Fruit fly (Drosophila melanogaster) whole organism, embryonic: ENCODE measurements around the gene CG5793.

ENCODE experiments used
- Adf1 ChIP-seq: fragments of 200-800 bp; sonication (Bioruptor generic); IDR thresholded peaks from 2 replicates; pipeline ENCODE4 v1.3.6; 2022; ENCODE audit warnings: missing biosample characterization, missing genetic modification characterization
- Atf6 ChIP-seq: fragments of 200-800 bp; sonication (Bioruptor generic); IDR thresholded peaks from 2 replicates; pipeline ENCODE4 v1.3.6; 2022; ENCODE audit warnings: missing biosample characterization, missing genetic modification characterization
- B-H2 ChIP-seq: fragments of 200-800 bp; sonication (Bioruptor generic); optimal IDR thresholded peaks from 2 replicates; lab custom pipeline; 2018; ENCODE audit warnings: missing biosample characterization, mild to moderate bottlenecking, missing genetic modification characterization
- Blimp-1 ChIP-seq: fragments of 200-800 bp; sonication (Bioruptor generic); optimal IDR thresholded peaks from 3 replicates; lab custom pipeline; 2018; ENCODE audit warnings: missing biosample characterization, missing genetic modification characterization, mild to moderate bottlenecking, moderate library complexity, missing genetic modification reagents
- CG10267 ChIP-seq: fragments of 200-800 bp; sonication (Bioruptor generic); optimal IDR thresholded peaks from 2 replicates; lab custom pipeline; 2018; ENCODE audit warnings: missing biosample characterization, mild to moderate bottlenecking, missing genetic modification characterization, moderate library complexity
- CG11695 ChIP-seq: fragments of 200-800 bp; sonication (Bioruptor generic); IDR thresholded peaks from 3 replicates; pipeline ENCODE4 v1.3.6; 2022; ENCODE audit warnings: missing biosample characterization, missing genetic modification characterization
- CG12219 ChIP-seq: fragments of 200-800 bp; sonication (Bioruptor generic); optimal IDR thresholded peaks from 3 replicates; lab custom pipeline; 2018; ENCODE audit warnings: missing biosample characterization, mild to moderate bottlenecking, missing genetic modification characterization
- CG13775 ChIP-seq: fragments of 200-800 bp; sonication (Bioruptor generic); optimal IDR thresholded peaks from 3 replicates; lab custom pipeline; 2017; ENCODE audit warnings: missing biosample characterization, mild to moderate bottlenecking, missing genetic modification characterization
- CG15269 ChIP-seq: fragments of 200-800 bp; sonication (Bioruptor generic); optimal IDR thresholded peaks from 2 replicates; lab custom pipeline; 2018; ENCODE audit warnings: missing biosample characterization, mild to moderate bottlenecking, missing genetic modification characterization, moderate library complexity
- CG1602 ChIP-seq: fragments of 200-800 bp; sonication (Bioruptor generic); optimal IDR thresholded peaks from 3 replicates; lab custom pipeline; 2016; ENCODE audit warnings: missing biosample characterization, missing genetic modification characterization
- CG17385 ChIP-seq: fragments of 200-800 bp; sonication (Bioruptor generic); optimal IDR thresholded peaks from 3 replicates; lab custom pipeline; 2018; ENCODE audit warnings: missing biosample characterization, mild to moderate bottlenecking, missing genetic modification characterization
- CG18599 ChIP-seq: fragments of 200-800 bp; sonication (Bioruptor generic); optimal IDR thresholded peaks from 3 replicates; lab custom pipeline; 2017; ENCODE audit warnings: missing biosample characterization, missing genetic modification characterization, mild to moderate bottlenecking, moderate library complexity, missing genetic modification reagents
- CG34376 ChIP-seq: fragments of 200-800 bp; sonication (Bioruptor generic); optimal IDR thresholded peaks from 2 replicates; lab custom pipeline; 2018; ENCODE audit warnings: missing biosample characterization, mild to moderate bottlenecking, missing genetic modification characterization
- CG4328 ChIP-seq: fragments of 200-800 bp; sonication (Bioruptor generic); optimal IDR thresholded peaks from 3 replicates; lab custom pipeline; 2017; ENCODE audit warnings: missing biosample characterization, missing genetic modification reagents, missing genetic modification characterization
- CG6765 ChIP-seq: fragments of 200-800 bp; sonication (Bioruptor generic); optimal IDR thresholded peaks from 3 replicates; lab custom pipeline; 2017; ENCODE audit warnings: missing biosample characterization, mild to moderate bottlenecking, missing genetic modification characterization
- CG6791 ChIP-seq: fragments of 200-800 bp; sonication (Bioruptor generic); IDR thresholded peaks from 3 replicates; pipeline ENCODE4 v1.3.6; 2022; ENCODE audit warnings: missing biosample characterization, missing genetic modification characterization; ENCODE audit not compliant: partially characterized antibody
- CG7839 ChIP-seq: fragments of 200-800 bp; sonication (Bioruptor generic); optimal IDR thresholded peaks from 3 replicates; lab custom pipeline; 2018; ENCODE audit warnings: missing biosample characterization, mild to moderate bottlenecking, missing genetic modification characterization, moderate library complexity
- CG9932 ChIP-seq: fragments of 200-800 bp; sonication (Bioruptor generic); IDR thresholded peaks from 2 replicates; pipeline ENCODE4 v1.3.6; 2022; ENCODE audit warnings: missing biosample characterization, missing genetic modification characterization
- CTCF ChIP-seq: fragments of 200-800 bp; sonication (Bioruptor generic); optimal IDR thresholded peaks from 2 replicates; lab custom pipeline; 2017; ENCODE audit warnings: missing biosample characterization, mild to moderate bottlenecking, missing genetic modification characterization, moderate library complexity
- Chrac-16 ChIP-seq: fragments of 200-800 bp; sonication (Bioruptor generic); optimal IDR thresholded peaks from 3 replicates; lab custom pipeline; 2016; ENCODE audit warnings: missing biosample characterization, missing genetic modification characterization
- Dad ChIP-seq: fragments of 200-800 bp; sonication (Bioruptor generic); optimal IDR thresholded peaks from 3 replicates; lab custom pipeline; 2016; ENCODE audit warnings: missing biosample characterization, missing genetic modification characterization
- H2.0 ChIP-seq: fragments of 200-800 bp; sonication (Bioruptor generic); IDR thresholded peaks from 2 replicates; pipeline ENCODE4 v1.3.6; 2022; ENCODE audit warnings: missing biosample characterization, missing genetic modification characterization
- Hr39 ChIP-seq: fragments of >200 bp; optimal IDR thresholded peaks from 2 replicates; lab custom pipeline; 2017
- Hr51 ChIP-seq, 2 experiments: fragments of 200-800 bp; sonication (Bioruptor generic); optimal IDR thresholded peaks; 2 replicates in 1 of 2; 3 replicates in 1 of 2; lab custom pipeline; 2016 to 2018; ENCODE audit warnings: missing biosample characterization in 2 of 2, missing genetic modification characterization in 2 of 2, mild to moderate bottlenecking in 1 of 2, moderate library complexity in 1 of 2
- MBD-R2 ChIP-seq: fragments of 200-800 bp; sonication (Bioruptor generic); IDR thresholded peaks from 2 replicates; pipeline ENCODE4 v1.3.6; 2022; ENCODE audit warnings: missing biosample characterization, missing genetic modification characterization
- Myb ChIP-seq: fragments of 200-800 bp; sonication (Bioruptor generic); optimal IDR thresholded peaks from 2 replicates; lab custom pipeline; 2016; ENCODE audit warnings: missing biosample characterization, missing genetic modification characterization
- Oli ChIP-seq: fragments of 200-800 bp; sonication (Bioruptor generic); optimal IDR thresholded peaks from 2 replicates; lab custom pipeline; 2018; ENCODE audit warnings: missing biosample characterization, mild to moderate bottlenecking, missing genetic modification characterization, moderate library complexity
- Optix ChIP-seq: fragments of 200-800 bp; sonication (Bioruptor generic); IDR thresholded peaks from 3 replicates; pipeline ENCODE4 v1.3.6; 2022; ENCODE audit warnings: missing biosample characterization, missing genetic modification characterization
- Ptx1 ChIP-seq: fragments of 200-800 bp; sonication (Bioruptor generic); IDR thresholded peaks from 2 replicates; pipeline ENCODE4 v1.3.6; 2022; ENCODE audit warnings: missing biosample characterization, missing genetic modification characterization
- Rfx ChIP-seq: fragments of 200-800 bp; sonication (Bioruptor generic); IDR thresholded peaks from 2 replicates; pipeline ENCODE4 v1.3.6; 2022; ENCODE audit warnings: missing biosample characterization, missing genetic modification characterization
- Trl ChIP-seq, 3 experiments: fragments of >200 bp in 2 of 3; fragments of 200-800 bp in 1 of 3; sonication (Bioruptor generic) in 1 of 3; optimal IDR thresholded peaks; 2 replicates in 1 of 3; 3 replicates in 2 of 3; lab custom pipeline; 2016 to 2017; ENCODE audit warnings: missing biosample characterization in 1 of 3, missing genetic modification characterization in 1 of 3
- chn ChIP-seq: fragments of 200-800 bp; sonication (Bioruptor generic); optimal IDR thresholded peaks from 2 replicates; lab custom pipeline; 2016; ENCODE audit warnings: missing biosample characterization, missing genetic modification characterization
- dysf ChIP-seq: fragments of 200-800 bp; sonication (Bioruptor generic); IDR thresholded peaks from 3 replicates; pipeline ENCODE4 v1.3.6; 2022; ENCODE audit warnings: missing biosample characterization, missing genetic modification characterization
- ems ChIP-seq: fragments of 200-800 bp; sonication (Bioruptor generic); optimal IDR thresholded peaks from 3 replicates; lab custom pipeline; 2016; ENCODE audit warnings: missing biosample characterization, missing genetic modification characterization
- hkb ChIP-seq, 2 experiments: fragments of 200-800 bp in 1 of 2; fragments of >200 bp in 1 of 2; sonication (Bioruptor generic) in 1 of 2; IDR thresholded peaks in 1 of 2; optimal IDR thresholded peaks in 1 of 2; 2 replicates each; pipeline versions ENCODE4 v1.3.6 to Lab custom; 2017 to 2022; ENCODE audit warnings: missing biosample characterization in 1 of 2, missing genetic modification characterization in 1 of 2
- ind ChIP-seq: fragments of 200-800 bp; sonication (Bioruptor generic); optimal IDR thresholded peaks from 3 replicates; lab custom pipeline; 2016; ENCODE audit warnings: missing biosample characterization, missing genetic modification characterization
- kah ChIP-seq: fragments of 200-800 bp; sonication (Bioruptor generic); optimal IDR thresholded peaks from 2 replicates; lab custom pipeline; 2018; ENCODE audit warnings: missing biosample characterization, mild to moderate bottlenecking, missing genetic modification characterization
- knrl ChIP-seq: fragments of 200-800 bp; sonication (Bioruptor generic); IDR thresholded peaks from 3 replicates; pipeline ENCODE4 v1.3.6; 2022; ENCODE audit warnings: missing biosample characterization, missing genetic modification characterization; ENCODE audit not compliant: partially characterized antibody
- lbe ChIP-seq: fragments of 200-800 bp; sonication (Bioruptor generic); optimal IDR thresholded peaks from 2 replicates; lab custom pipeline; 2016; ENCODE audit warnings: missing biosample characterization, mild to moderate bottlenecking, missing genetic modification characterization
- lola ChIP-seq, 3 experiments: fragments of >200 bp in 2 of 3; fragments of 200-800 bp in 1 of 3; sonication (Bioruptor generic) in 1 of 3; optimal IDR thresholded peaks; 2 replicates each; lab custom pipeline; 2017 to 2019; ENCODE audit warnings: missing biosample characterization in 3 of 3, missing genetic modification characterization in 3 of 3, mild to moderate bottlenecking in 1 of 3, moderate library complexity in 1 of 3
- nau ChIP-seq: fragments of 200-800 bp; sonication (Bioruptor generic); optimal IDR thresholded peaks from 3 replicates; lab custom pipeline; 2017; ENCODE audit warnings: missing biosample characterization, mild to moderate bottlenecking, missing genetic modification characterization, missing genetic modification reagents
- nerfin-1 ChIP-seq: fragments of 200-800 bp; sonication (Bioruptor generic); optimal IDR thresholded peaks from 3 replicates; lab custom pipeline; 2019; ENCODE audit warnings: missing biosample characterization, mild to moderate bottlenecking, missing genetic modification characterization, moderate library complexity
- nmo ChIP-seq: fragments of 200-800 bp; sonication (Bioruptor generic); optimal IDR thresholded peaks from 2 replicates; lab custom pipeline; 2018; ENCODE audit warnings: missing biosample characterization, mild to moderate bottlenecking, missing genetic modification characterization, moderate library complexity
- pfk ChIP-seq: fragments of 200-800 bp; sonication (Bioruptor generic); optimal IDR thresholded peaks from 2 replicates; lab custom pipeline; 2018; ENCODE audit warnings: missing biosample characterization, mild to moderate bottlenecking, missing genetic modification characterization, moderate library complexity
- run ChIP-seq: fragments of 200-800 bp; sonication (Bioruptor generic); optimal IDR thresholded peaks from 3 replicates; lab custom pipeline; 2018; ENCODE audit warnings: missing biosample characterization, mild to moderate bottlenecking, missing genetic modification characterization
- shn ChIP-seq: fragments of 200-800 bp; sonication (Bioruptor generic); optimal IDR thresholded peaks from 3 replicates; lab custom pipeline; 2016; ENCODE audit warnings: missing biosample characterization, missing genetic modification characterization
- slbo ChIP-seq: fragments of 200-800 bp; sonication (Bioruptor generic); IDR thresholded peaks from 2 replicates; pipeline ENCODE4 v1.3.6; 2022; ENCODE audit warnings: missing biosample characterization, missing genetic modification characterization

The CG5793 gene

DNA sequence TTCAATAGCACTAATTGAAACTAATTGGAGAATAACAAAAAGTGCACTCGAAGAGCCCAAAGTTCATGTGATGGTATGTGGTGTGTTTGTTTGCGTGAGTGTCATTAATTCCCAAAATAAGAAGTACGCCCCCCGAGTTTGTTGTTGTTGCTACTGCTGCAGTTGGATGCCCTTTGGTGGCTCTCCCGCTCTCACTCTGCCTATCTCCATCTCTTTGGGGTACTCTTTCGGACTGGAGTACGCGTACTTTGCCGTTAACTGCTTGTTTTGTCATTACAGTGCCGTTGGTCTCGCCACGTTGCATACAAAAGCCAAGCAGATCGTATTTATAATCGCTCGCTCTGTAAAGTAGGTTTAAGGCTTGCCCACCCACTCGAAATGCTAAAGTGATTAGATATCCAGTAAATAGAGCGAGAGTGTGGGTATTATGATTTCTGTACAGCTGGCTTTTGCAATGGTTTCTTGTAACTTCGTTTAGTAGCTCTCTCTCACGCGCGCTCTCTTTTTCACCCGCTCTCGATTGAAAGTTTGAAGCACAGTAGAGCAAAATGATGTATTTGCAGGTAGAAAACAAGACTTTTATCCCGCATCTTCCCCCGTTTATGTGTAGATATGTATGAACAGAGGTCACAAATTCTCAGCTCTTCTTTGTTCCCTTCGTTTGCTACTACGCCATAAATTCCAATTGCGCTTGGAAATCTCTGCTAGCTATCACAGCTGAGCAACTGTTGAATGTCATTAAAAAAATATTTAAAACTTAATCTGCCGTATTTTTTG is 15.2 kb upstream of the CG5793 start (continued):
- TF ChIP-seq Chrac-16 (GFP tag; lab: Kevin White, UChicago) (peak; percentile 9), CG18599 (no peak), CG17385 (GFP tag; lab: Kevin White, UChicago) (peak; percentile 57), lbe (GFP tag; lab: Kevin White, UChicago) (no peak), Dad (GFP tag; lab: Kevin White, UChicago) (no peak), run (tag; lab: Kevin White, UChicago) (peak; percentile 39), Blimp-1 (GFP tag; lab: Kevin White, UChicago) (peak; percentile 34), CG13775 (peak; percentile 9), CG34376 (peak; percentile 52), Atf6 (0 out of 2 replicates have a peak, but pooled peaks have one; percentile 15), dysf (GFP tag; lab: Robert Waterston, UW) (peak; percentile 60; the same call in 2 of the 3 replicates), CG7839 (tag; lab: Kevin White, UChicago) (peak; percentile 51), H2.0 (GFP tag; lab: Robert Waterston, UW) (0 out of 2 replicates have a peak, but pooled peaks have one; percentile 14), ems (GFP tag; lab: Kevin White, UChicago) (peak; percentile 36), CG15269 (tag; lab: Kevin White, UChicago) (peak; percentile 60), Rfx (peak; percentile 51), Hr51 (GFP tag; optimal IDR thresholded peaks at IDR 0.05; lab: Kevin White, UChicago) (peak in 1 of 2 experiments; percentile 72), CG11695 (GFP tag; lab: Robert Waterston, UW) (peak; percentile 29; the same call in 1 of the 3 replicates), nerfin-1 (tag; lab: Kevin White, UChicago) (peak; percentile 64), Myb (GFP tag; lab: Kevin White, UChicago) (no peak), Oli (tag; lab: Kevin White, UChicago) (peak; percentile 67), B-H2 (GFP tag; lab: Kevin White, UChicago) (no peak), pfk (GFP tag; lab: Kevin White, UChicago) (no peak), Trl (optimal IDR thresholded peaks at IDR 0.05; lab: Kevin White, UChicago) (peak; percentile 75), Trl (GFP tag; optimal IDR thresholded peaks at IDR 0.05; lab: Kevin White, UChicago) (no peak), CG6791 (GFP tag; lab: Robert Waterston, UW) (0 out of 3 replicates have a peak, but pooled peaks have one; percentile 10), shn (peak; percentile 26), CG12219 (GFP tag; lab: Kevin White, UChicago) (peak; percentile 58), lola (GFP tag; optimal IDR thresholded peaks at IDR 0.05; lab: Kevin White, UChicago) (no peak), Hr39 (lab: Kevin White, UChicago) (no peak), CG9932 (GFP tag; lab: Robert Waterston, UW) (0 out of 2 replicates have a peak, but pooled peaks have one; percentile 17), nau (GFP tag; lab: Kevin White, UChicago) (peak; percentile 16), slbo (GFP tag; lab: Robert Waterston, UW) (0 out of 2 replicates have a peak, but pooled peaks have one; percentile 18), knrl (GFP tag; lab: Robert Waterston, UW) (no peak), Optix (GFP tag; lab: Robert Waterston, UW) (0 out of 3 replicates have a peak, but pooled peaks have one; percentile 38), Adf1 (no peak), CG6765 (GFP tag; lab: Kevin White, UChicago) (peak; percentile 11), kah (GFP tag; lab: Kevin White, UChicago) (no peak), CG4328 (GFP tag; lab: Kevin White, UChicago) (peak; percentile 2), CG1602 (peak; percentile 28), chn (GFP tag; lab: Kevin White, UChicago) (peak; percentile 19), hkb (optimal IDR thresholded peaks at IDR 0.05; lab: Kevin White, UChicago) (no peak), hkb (GFP tag; IDR thresholded peaks at IDR 0.05; lab: Robert Waterston, UW) (peak; percentile 50; the same call in 1 of the 2 replicates), ind (GFP tag; lab: Kevin White, UChicago) (peak; percentile 36), Ptx1 (peak; percentile 17; the same call in 1 of the 2 replicates), CG10267 (no peak), CTCF (peak; percentile 15), MBD-R2 (no peak; the same call in 1 of the 2 replicates), nmo (GFP tag; lab: Kevin White, UChicago) (peak; percentile 31)
